Worm (Caenorhabditis elegans) whole organism, L2 larva: ENCODE data around the gene nasp-1.

Source experiments
- C34F6.9 ChIP-seq: fragments of 150-350 bp; optimal IDR thresholded peaks from 2 replicates; lab custom pipeline; 2014; ENCODE audit warnings: missing biosample characterization, missing genetic modification characterization
- F13H6.1 ChIP-seq: sonication (generic microtip); optimal IDR thresholded peaks from 2 replicates; lab custom pipeline; 2016; ENCODE audit warnings: missing genetic modification characterization, missing compliant biosample characterization
- R02D3.7 ChIP-seq: fragments of 150-350 bp; optimal IDR thresholded peaks from 2 replicates; lab custom pipeline; 2014; ENCODE audit warnings: missing biosample characterization, missing genetic modification characterization
- Y55F3AM.14 ChIP-seq: fragments of 200-800 bp; sonication (Bioruptor generic); optimal IDR thresholded peaks from 2 replicates; lab custom pipeline; 2018; ENCODE audit warnings: mild to moderate bottlenecking, missing genetic modification characterization, missing compliant biosample characterization
- ZK546.5 ChIP-seq: sonication (generic microtip); optimal IDR thresholded peaks from 2 replicates; lab custom pipeline; 2017; ENCODE audit warnings: missing biosample characterization, missing genetic modification characterization
- alr-1 ChIP-seq: fragments of 150-350 bp; optimal IDR thresholded peaks from 2 replicates; lab custom pipeline; 2014; ENCODE audit warnings: missing biosample characterization, missing genetic modification characterization
- aly-2 ChIP-seq: fragments of 150-350 bp; optimal IDR thresholded peaks from 2 replicates; lab custom pipeline; 2014; ENCODE audit warnings: missing biosample characterization, missing genetic modification characterization
- ama-1 ChIP-seq: fragments of 150-350 bp; optimal IDR thresholded peaks from 2 replicates; lab custom pipeline; 2018; ENCODE audit warnings: inconsistent platforms
- blmp-1 ChIP-seq: sonication (generic microtip); optimal IDR thresholded peaks from 2 replicates; lab custom pipeline; 2017; ENCODE audit warnings: missing genetic modification characterization, mild to moderate bottlenecking, missing compliant biosample characterization, antibody characterized with exemption, moderate library complexity; ENCODE audit not compliant: insufficient read depth
- ceh-16 ChIP-seq: fragments of 150-350 bp; optimal IDR thresholded peaks from 2 replicates; lab custom pipeline; 2014; ENCODE audit warnings: missing biosample characterization, missing genetic modification characterization
- ceh-82 ChIP-seq: fragments of 150-350 bp; optimal IDR thresholded peaks from 2 replicates; lab custom pipeline; 2014; ENCODE audit warnings: missing biosample characterization, missing genetic modification characterization
- dmd-4 ChIP-seq: sonication (generic microtip); optimal IDR thresholded peaks from 2 replicates; lab custom pipeline; 2017; ENCODE audit warnings: missing biosample characterization, missing genetic modification characterization
- egl-27 ChIP-seq: sonication (generic microtip); optimal IDR thresholded peaks from 3 replicates; lab custom pipeline; 2017; ENCODE audit warnings: missing biosample characterization, missing genetic modification reagents, missing genetic modification characterization
- elt-1 ChIP-seq: fragments of 150-350 bp; optimal IDR thresholded peaks from 2 replicates; lab custom pipeline; 2014; ENCODE audit warnings: missing biosample characterization, missing genetic modification characterization
- elt-3 ChIP-seq: sonication (generic microtip); optimal IDR thresholded peaks from 2 replicates; lab custom pipeline; 2017; ENCODE audit warnings: missing biosample characterization, missing genetic modification characterization
- fos-1 ChIP-seq: fragments of 150-350 bp; optimal IDR thresholded peaks from 2 replicates; lab custom pipeline; 2014; ENCODE audit warnings: missing biosample characterization, missing genetic modification characterization
- gmeb-1 ChIP-seq: fragments of 150-350 bp; optimal IDR thresholded peaks from 2 replicates; lab custom pipeline; 2014; ENCODE audit warnings: missing biosample characterization, missing genetic modification characterization
- lin-11 ChIP-seq: fragments of 150-350 bp; sonication (generic microtip); optimal IDR thresholded peaks from 2 replicates; lab custom pipeline; 2014; ENCODE audit warnings: missing biosample characterization, missing genetic modification characterization, inconsistent platforms, mixed read lengths
- lin-13 ChIP-seq: fragments of 150-350 bp; optimal IDR thresholded peaks from 2 replicates; lab custom pipeline; 2014; ENCODE audit warnings: missing biosample characterization, missing genetic modification reagents, missing genetic modification characterization
- lin-39 ChIP-seq: fragments of 150-350 bp; optimal IDR thresholded peaks from 2 replicates; lab custom pipeline; 2014; ENCODE audit warnings: missing biosample characterization, missing genetic modification reagents, missing genetic modification characterization
- mab-5 ChIP-seq: fragments of 150-350 bp; optimal IDR thresholded peaks from 2 replicates; lab custom pipeline; 2014; ENCODE audit warnings: missing biosample characterization, missing genetic modification characterization
- mbf-1 ChIP-seq: sonication (generic microtip); optimal IDR thresholded peaks from 2 replicates; lab custom pipeline; 2017; ENCODE audit warnings: missing biosample characterization, missing genetic modification characterization
- nhr-11 ChIP-seq: fragments of 150-350 bp; optimal IDR thresholded peaks from 2 replicates; lab custom pipeline; 2014; ENCODE audit warnings: missing biosample characterization, missing genetic modification characterization
- nhr-129 ChIP-seq: fragments of 150-350 bp; optimal IDR thresholded peaks from 2 replicates; lab custom pipeline; 2014; ENCODE audit warnings: missing biosample characterization, missing genetic modification characterization
- nhr-23 ChIP-seq: fragments of 150-350 bp; optimal IDR thresholded peaks from 2 replicates; lab custom pipeline; 2014; ENCODE audit warnings: missing biosample characterization, missing genetic modification reagents, missing genetic modification characterization
- nhr-237 ChIP-seq: fragments of 150-350 bp; optimal IDR thresholded peaks from 2 replicates; lab custom pipeline; 2014; ENCODE audit warnings: missing biosample characterization, missing genetic modification characterization
- nhr-25 ChIP-seq: fragments of 150-350 bp; sonication (generic microtip); optimal IDR thresholded peaks from 3 replicates; lab custom pipeline; 2014; ENCODE audit warnings: missing biosample characterization, missing genetic modification characterization
- nhr-77 ChIP-seq: fragments of 150-350 bp; optimal IDR thresholded peaks from 2 replicates; lab custom pipeline; 2014; ENCODE audit warnings: missing biosample characterization, missing genetic modification characterization
- peb-1 ChIP-seq: fragments of 150-350 bp; optimal IDR thresholded peaks from 2 replicates; lab custom pipeline; 2014; ENCODE audit warnings: missing biosample characterization, missing genetic modification characterization
- sma-3 ChIP-seq: sonication (generic microtip); optimal IDR thresholded peaks from 2 replicates; lab custom pipeline; 2016; ENCODE audit warnings: missing genetic modification reagents, missing genetic modification characterization, missing compliant biosample characterization
- snpc-4 ChIP-seq: fragments of 150-350 bp; optimal IDR thresholded peaks from 2 replicates; lab custom pipeline; 2014; ENCODE audit warnings: missing biosample characterization, missing genetic modification characterization
- unc-39 ChIP-seq: fragments of 150-350 bp; optimal IDR thresholded peaks from 2 replicates; lab custom pipeline; 2014; ENCODE audit warnings: missing biosample characterization, missing genetic modification characterization
- unc-55 ChIP-seq: fragments of 150-350 bp; sonication (generic microtip); optimal IDR thresholded peaks from 3 replicates; lab custom pipeline; 2014; ENCODE audit warnings: missing biosample characterization, missing genetic modification reagents, missing genetic modification characterization
- zag-1 ChIP-seq: fragments of 150-350 bp; optimal IDR thresholded peaks from 2 replicates; lab custom pipeline; 2014; ENCODE audit warnings: missing biosample characterization, missing genetic modification characterization
- ztf-1 ChIP-seq: fragments of 200-800 bp; sonication (Bioruptor generic); conservative IDR thresholded peaks from 2 replicates; pipeline ENCODE4 v1.3.6; 2022; ENCODE audit warnings: missing genetic modification characterization, missing compliant biosample characterization
- ztf-11 ChIP-seq: sonication (generic microtip); optimal IDR thresholded peaks from 2 replicates; lab custom pipeline; 2017; ENCODE audit warnings: missing biosample characterization, missing genetic modification characterization
- ztf-4 ChIP-seq: fragments of 150-350 bp; optimal IDR thresholded peaks from 2 replicates; lab custom pipeline; 2014; ENCODE audit warnings: missing biosample characterization, missing genetic modification characterization

nasp-1 gene

ce11 chrII:11103657-11104056, 2.8 kb upstream of the nasp-1 start, which contains the start of gene C09H10.5:
TSS of gene C09H10.5 (minus strand) at chrII:11103757.
- TF ChIP-seq R02D3.7 (tag; lab: Kevin White, UChicago) (no peak), peb-1 (tag; lab: Kevin White, UChicago) (no peak), F13H6.1 (tag; lab: Kevin White, UChicago) (no peak), zag-1 (tag; lab: Kevin White, UChicago) (no peak), mab-5 (tag; lab: Kevin White, UChicago) (no peak), lin-11 (tag; lab: Kevin White, UChicago) (no peak), ZK546.5 (tag; lab: Kevin White, UChicago) (no peak), ceh-82 (no peak), lin-39 (tag; lab: Kevin White, UChicago) (no peak), C34F6.9 (tag; lab: Kevin White, UChicago) (no peak), elt-1 (no peak), nhr-25 (no peak), ceh-16 (tag; lab: Kevin White, UChicago) (no peak), aly-2 (tag; lab: Kevin White, UChicago) (no peak), ztf-1 (GFP tag; lab: Robert Waterston, UW) (no peak), fos-1 (tag; lab: Kevin White, UChicago) (no peak), lin-13 (GFP tag; lab: Kevin White, UChicago) (no peak), nhr-77 (tag; lab: Kevin White, UChicago) (no peak), gmeb-1 (tag; lab: Kevin White, UChicago) (no peak)

ce11 chrII:11104162-11104561, 2.2 kb upstream of the nasp-1 start, which contains the start of gene C09H10.9:
TSS of gene C09H10.9 (plus strand) at chrII:11104462.
- no peak for TF ChIP-seq sma-3 (GFP tag; lab: Kevin White, UChicago)
- no peak for TF ChIP-seq nhr-25
- no peak for TF ChIP-seq ama-1 (lab: Kevin White, UChicago)
- no peak for TF ChIP-seq Y55F3AM.14 (GFP tag; lab: Kevin White, UChicago)
- no peak for TF ChIP-seq lin-11 (tag; lab: Kevin White, UChicago)
- no peak for TF ChIP-seq ceh-82
- TF ChIP-seq snpc-4 (tag; lab: Kevin White, UChicago) = no peak
- TF ChIP-seq nhr-77 (tag; lab: Kevin White, UChicago) = no peak
- TF ChIP-seq lin-39 (tag; lab: Kevin White, UChicago) = no peak
- TF ChIP-seq dmd-4 = no peak
- TF ChIP-seq peb-1 (tag; lab: Kevin White, UChicago) = no peak
- TF ChIP-seq nhr-23 (tag; lab: Kevin White, UChicago) = no peak
- TF ChIP-seq nhr-129 = no peak
- no peak for TF ChIP-seq ceh-16 (tag; lab: Kevin White, UChicago)
- no peak for TF ChIP-seq ztf-11 (tag; lab: Kevin White, UChicago)
- TF ChIP-seq elt-3 (tag; lab: Kevin White, UChicago) = no peak
- TF ChIP-seq nhr-11 (tag; lab: Kevin White, UChicago) = no peak
- TF ChIP-seq alr-1 = no peak

- no peak for TF ChIP-seq ztf-4 (tag; lab: Kevin White, UChicago)
- no peak for TF ChIP-seq mbf-1 (tag; lab: Kevin White, UChicago)
- TF ChIP-seq nhr-11 (tag; lab: Kevin White, UChicago) = no peak
- TF ChIP-seq ceh-82 = no peak
- TF ChIP-seq nhr-237 = no peak
- no peak for TF ChIP-seq unc-39
- no peak for TF ChIP-seq snpc-4 (tag; lab: Kevin White, UChicago)
- TF ChIP-seq alr-1 = no peak
- no peak for TF ChIP-seq nhr-23 (tag; lab: Kevin White, UChicago)
- TF ChIP-seq nhr-129 = no peak
- no peak for TF ChIP-seq ZK546.5 (tag; lab: Kevin White, UChicago)
- TF ChIP-seq egl-27 = no peak
Measured at ce11 chrII:11107828-11108227, 1.4 kb downstream of the nasp-1 start, which contains the start of gene apc-17. TSS of gene apc-17 (plus strand) at chrII:11108128.

- TF ChIP-seq nhr-23 (tag; lab: Kevin White, UChicago) = no peak
- no peak for TF ChIP-seq blmp-1 (tag; lab: Kevin White, UChicago)
- no peak for TF ChIP-seq nhr-25
- TF ChIP-seq ceh-82 = no peak
- no peak for TF ChIP-seq ztf-11 (tag; lab: Kevin White, UChicago)
- TF ChIP-seq unc-55 (GFP tag; lab: Kevin White, UChicago) = no peak
Measured at ce11 chrII:11110419-11110818, 4.0 kb downstream of the nasp-1 start.
